Fruit fly (Drosophila melanogaster): ENCODE data around the gene Uch-L5.

The Uch-L5 gene

DNA sequence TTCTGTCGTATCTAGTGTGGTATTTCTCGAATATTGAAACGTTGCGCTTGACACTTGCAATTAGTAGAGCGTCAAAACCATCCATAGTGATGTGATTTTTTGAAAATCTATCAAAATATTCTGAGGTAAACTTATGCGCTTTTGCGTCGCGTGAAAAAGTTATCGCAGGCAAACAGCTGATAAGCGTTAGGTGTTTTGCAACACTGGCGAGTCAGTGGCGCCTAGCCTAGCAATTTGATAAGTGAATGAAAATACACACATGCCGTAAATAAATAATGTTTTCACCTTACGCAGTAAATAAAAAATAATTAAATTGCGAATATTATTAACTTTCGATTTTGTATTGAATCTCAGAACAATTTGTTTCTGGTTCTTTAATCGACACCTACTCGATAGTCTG, 41.5 kb downstream of the Uch-L5 start, which contains the start of gene CG42526 (continued):
- TF ChIP-seq fd102C (GFP tag; optimal IDR thresholded peaks at IDR 0.05) = no peak
- no peak for TF ChIP-seq CG6654 (GFP tag; optimal IDR thresholded peaks at IDR 0.05)
- no peak for TF ChIP-seq CG12104 (GFP tag; optimal IDR thresholded peaks at IDR 0.05)
- TF ChIP-seq stc (GFP tag; IDR thresholded peaks at IDR 0.05) = no peak
- peak; percentile 43 for TF ChIP-seq unpg (GFP tag; optimal IDR thresholded peaks at IDR 0.05)
- TF ChIP-seq z (GFP tag; IDR thresholded peaks at IDR 0.05) = no peak
- peak; percentile 23 for TF ChIP-seq CG2712 (tag; optimal IDR thresholded peaks at IDR 0.05)
- no peak for TF ChIP-seq oc (tag; optimal IDR thresholded peaks at IDR 0.05)
- TF ChIP-seq Mes4 (GFP tag; optimal IDR thresholded peaks at IDR 0.05) = peak; percentile 27
- no peak for TF ChIP-seq CG2678 (tag; optimal IDR thresholded peaks at IDR 0.05)
- TF ChIP-seq ato (GFP tag; IDR thresholded peaks at IDR 0.05; ENCODE audit: partially characterized antibody) = no peak
- TF ChIP-seq dati (GFP tag; IDR thresholded peaks at IDR 0.05) = no peak
- no peak for TF ChIP-seq dimm (GFP tag; IDR thresholded peaks at IDR 0.05)
- TF ChIP-seq sisA (GFP tag; IDR thresholded peaks at IDR 0.05) = no peak
- TF ChIP-seq CG11696 (GFP tag; IDR thresholded peaks at IDR 0.05) = no peak
- no peak for TF ChIP-seq Lim3 (GFP tag; IDR thresholded peaks at IDR 0.05)
- TF ChIP-seq CG31441 (GFP tag; IDR thresholded peaks at IDR 0.05) = no peak
- TF ChIP-seq btn (GFP tag; optimal IDR thresholded peaks at IDR 0.05) = no peak
- no peak for TF ChIP-seq ftz-f1 (GFP tag; optimal IDR thresholded peaks at IDR 0.05)
- no peak for TF ChIP-seq Dip2 (GFP tag; IDR thresholded peaks at IDR 0.05)
- peak; percentile 59 for TF ChIP-seq CTCF (GFP tag; optimal IDR thresholded peaks at IDR 0.05)
- TF ChIP-seq cwo (GFP tag; optimal IDR thresholded peaks at IDR 0.05) = no peak
- TF ChIP-seq croc (GFP tag; conservative IDR thresholded peaks at IDR 0.05) = no peak
- no peak for TF ChIP-seq CG9876 (GFP tag; optimal IDR thresholded peaks at IDR 0.05)
- peak; percentile 79 for TF ChIP-seq pzg (GFP tag; optimal IDR thresholded peaks at IDR 0.05)
- TF ChIP-seq ro (GFP tag; IDR thresholded peaks at IDR 0.05) = no peak
- peak; percentile 34 for TF ChIP-seq CG16863 (GFP tag; optimal IDR thresholded peaks at IDR 0.05)
- peak; percentile 62; the same call in 1 of the 2 replicates for TF ChIP-seq Bgb (GFP tag; IDR thresholded peaks at IDR 0.05; ENCODE audit: partially characterized antibody)
- TF ChIP-seq CG8089 (GFP tag; optimal IDR thresholded peaks at IDR 0.05) = no peak
- TF ChIP-seq CG4360 (GFP tag; IDR thresholded peaks at IDR 0.05) = no peak
- TF ChIP-seq CG30020 (tag; optimal IDR thresholded peaks at IDR 0.05) = no peak
- no peak for TF ChIP-seq CG14667 (GFP tag; IDR thresholded peaks at IDR 0.05)
- TF ChIP-seq Ssrp (tag; optimal IDR thresholded peaks at IDR 0.05) = no peak
- peak; percentile 26 for TF ChIP-seq Max (GFP tag; optimal IDR thresholded peaks at IDR 0.05)
- no peak for TF ChIP-seq nau (GFP tag; optimal IDR thresholded peaks at IDR 0.05)
- no peak for TF ChIP-seq Rx (GFP tag; IDR thresholded peaks at IDR 0.05)
- TF ChIP-seq CG14965 (GFP tag; optimal IDR thresholded peaks at IDR 0.05; ENCODE audit: borderline replicate concordance) = no peak
- TF ChIP-seq p53 (GFP tag; optimal IDR thresholded peaks at IDR 0.05) = no peak
- TF ChIP-seq CG4282 (GFP tag; optimal IDR thresholded peaks at IDR 0.05) = no peak
- peak; percentile 55 for TF ChIP-seq lab (GFP tag; optimal IDR thresholded peaks at IDR 0.05)
- TF ChIP-seq Doc3 (GFP tag; IDR thresholded peaks at IDR 0.05; ENCODE audit: partially characterized antibody) = peak; percentile 61
- TF ChIP-seq knrl (GFP tag; IDR thresholded peaks at IDR 0.05; ENCODE audit: partially characterized antibody) = peak; percentile 7; the same call in 1 of the 3 replicates
- peak; percentile 27 for TF ChIP-seq CG12942 (GFP tag; optimal IDR thresholded peaks at IDR 0.05)
- TF ChIP-seq CG12299 (tag; optimal IDR thresholded peaks at IDR 0.05) = peak; percentile 28
- TF ChIP-seq CG15073 (GFP tag; optimal IDR thresholded peaks at IDR 0.05) = no peak
- peak; percentile 21 for TF ChIP-seq CG8924 (tag; optimal IDR thresholded peaks at IDR 0.05)
- peak; percentile 30 for TF ChIP-seq Sox102F (GFP tag; optimal IDR thresholded peaks at IDR 0.05)
- no peak for TF ChIP-seq Bteb2 (GFP tag; optimal IDR thresholded peaks at IDR 0.05)
- no peak for TF ChIP-seq ara (GFP tag; IDR thresholded peaks at IDR 0.05)
- no peak for TF ChIP-seq CG17568 (GFP tag; optimal IDR thresholded peaks at IDR 0.05)
- no peak for TF ChIP-seq CG10462 (GFP tag; optimal IDR thresholded peaks at IDR 0.05)
- peak; percentile 25 for TF ChIP-seq Sin3A (optimal IDR thresholded peaks at IDR 0.05)
- TF ChIP-seq br (optimal IDR thresholded peaks at IDR 0.05) = no peak
